Worm (Caenorhabditis elegans): ENCODE measurements around the gene srbc-37.

Gene srbc-37

ce11 chrV:692720-693422 lies 9.5 kb upstream of the srbc-37 start, which contains the start of gene srx-4:
TSS of gene srx-4 (minus strand) at chrV:692770.
- TF ChIP-seq unc-62 (GFP tag; optimal IDR thresholded peaks at IDR 0.05), result no peak

ce11 chrV:694625-695024 lies 7.7 kb upstream of the srbc-37 start, which contains the start of gene srj-53:
TSS of gene srj-53 (minus strand) at chrV:694725.
- no peak for TF ChIP-seq unc-62 (GFP tag; optimal IDR thresholded peaks at IDR 0.05)

ce11 chrV:695914-696313 lies 6.4 kb upstream of the srbc-37 start, which contains the start of gene srj-52:
TSS of gene srj-52 (minus strand) at chrV:696014.
- TF ChIP-seq unc-62 (GFP tag; optimal IDR thresholded peaks at IDR 0.05), result no peak

ce11 chrV:699051-699450 lies 3.3 kb upstream of the srbc-37 start:
- no peak for TF ChIP-seq unc-62 (GFP tag; optimal IDR thresholded peaks at IDR 0.05)

ce11 chrV:699489-700129 lies 2.8 kb upstream of the srbc-37 start, which contains the start of the genes ugt-29 and srx-5:
TSS of gene ugt-29 (minus strand) at chrV:699589.
TSS of gene srx-5 (plus strand) at chrV:700079.
- TF ChIP-seq unc-62 (GFP tag; optimal IDR thresholded peaks at IDR 0.05), result no peak

ce11 chrV:706918-707317 lies 4.6 kb downstream of the srbc-37 start, which contains the start of gene srbc-38:
TSS of gene srbc-38 (plus strand) at chrV:707218.
- TF ChIP-seq unc-62 (GFP tag; optimal IDR thresholded peaks at IDR 0.05), result no peak

- no peak for TF ChIP-seq unc-62 (GFP tag; optimal IDR thresholded peaks at IDR 0.05)
Observed at ce11 chrV:708808-709207, 6.4 kb downstream of the srbc-37 start, which contains the start of gene srbc-39. TSS of gene srbc-39 (plus strand) at chrV:709108.

ce11 chrV:712882-713281 lies 10.5 kb downstream of the srbc-37 start, which contains the start of gene cyp-33C11:
TSS of gene cyp-33C11 (minus strand) at chrV:712982.
- no peak for TF ChIP-seq unc-62 (GFP tag; optimal IDR thresholded peaks at IDR 0.05)

- no peak for TF ChIP-seq unc-62 (GFP tag; optimal IDR thresholded peaks at IDR 0.05)
Observed at ce11 chrV:719731-720130, 17.4 kb downstream of the srbc-37 start, which contains the start of gene srbc-40. TSS of gene srbc-40 (minus strand) at chrV:719831.

ce11 chrV:722889-723288 lies 20.5 kb downstream of the srbc-37 start:
- no peak for TF ChIP-seq unc-62 (GFP tag; optimal IDR thresholded peaks at IDR 0.05)

- TF ChIP-seq unc-62 (GFP tag; optimal IDR thresholded peaks at IDR 0.05), result no peak
Observed at ce11 chrV:723895-724352, 21.6 kb downstream of the srbc-37 start, which contains the start of gene fbxb-72. TSS of gene fbxb-72 (minus strand) at chrV:723952.

ce11 chrV:724470-724890 lies 22.1 kb downstream of the srbc-37 start:
- no peak for TF ChIP-seq unc-62 (GFP tag; optimal IDR thresholded peaks at IDR 0.05)

- no peak for TF ChIP-seq unc-62 (GFP tag; optimal IDR thresholded peaks at IDR 0.05)
Observed at ce11 chrV:724946-725806, 22.8 kb downstream of the srbc-37 start.

ce11 chrV:725807-726572 lies 23.6 kb downstream of the srbc-37 start:
- TF ChIP-seq unc-62 (GFP tag; optimal IDR thresholded peaks at IDR 0.05), result no peak

All from whole organism, dauer.